Worm (Caenorhabditis elegans) whole organism, L4/young adult: ENCODE measurements around the gene pfk-1.1.

Experiments
- dao-5 ChIP-seq: sonication (generic microtip); optimal IDR thresholded peaks from 2 replicates; lab custom pipeline; 2016; ENCODE audit warnings: missing genotype, missing genetic modification characterization, moderate library complexity, missing compliant biosample characterization
- him-1 ChIP-seq: sonication (generic microtip); optimal IDR thresholded peaks from 2 replicates; lab custom pipeline; 2016; ENCODE audit warnings: missing genotype, missing genetic modification reagents, missing genetic modification characterization, missing compliant biosample characterization

DNA sequence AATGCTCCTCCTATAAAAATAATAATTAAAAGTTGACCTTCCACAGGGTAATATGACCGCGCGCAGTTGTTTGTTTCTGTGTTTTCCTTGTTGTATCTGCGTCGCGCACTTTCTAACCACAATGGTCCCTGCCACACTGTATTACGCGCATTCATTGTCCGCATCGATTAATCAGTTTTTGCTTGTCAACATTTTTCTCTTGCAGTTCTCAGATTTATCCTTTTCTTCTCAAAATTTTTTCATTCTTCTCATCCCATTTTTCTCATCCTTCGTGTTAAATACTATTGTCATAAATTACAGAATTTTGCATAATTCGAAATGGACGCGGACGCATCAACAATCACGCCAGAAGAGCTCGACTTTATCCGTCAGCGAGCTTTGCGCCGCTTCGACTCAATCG, at the start of gene pfk-1.1:
- TF ChIP-seq him-1 (tag; lab: Kevin White, UChicago) = no peak
- TF ChIP-seq dao-5 (tag; lab: Kevin White, UChicago) = no peak
